Worm (Caenorhabditis elegans) whole organism, L4/young adult: ENCODE data around the gene dos-2.

Experiments
- W03F9.2 ChIP-seq: fragments of 150-350 bp; optimal IDR thresholded peaks from 2 replicates; lab custom pipeline; 2014; ENCODE audit warnings: missing biosample characterization, missing genetic modification characterization
- dao-5 ChIP-seq: sonication (generic microtip); optimal IDR thresholded peaks from 2 replicates; lab custom pipeline; 2016; ENCODE audit warnings: missing genotype, missing genetic modification characterization, moderate library complexity, missing compliant biosample characterization
- him-1 ChIP-seq: sonication (generic microtip); optimal IDR thresholded peaks from 2 replicates; lab custom pipeline; 2016; ENCODE audit warnings: missing genotype, missing genetic modification reagents, missing genetic modification characterization, missing compliant biosample characterization

ce11 chrII:3980373-3980772, 4.3 kb downstream of the dos-2 start:
- no peak for TF ChIP-seq him-1
- no peak for TF ChIP-seq dao-5 (tag; lab: Kevin White, UChicago)
- TF ChIP-seq W03F9.2 (tag; lab: Kevin White, UChicago), result no peak
